Fruit fly (Drosophila melanogaster) whole organism, pupa: ENCODE measurements around the gene CG9338.
A peak's percentile ranks its signal among the peaks of the same experiment; 100 is the strongest.

Experiments used
- CG10348 ChIP-seq: fragments of 200-800 bp; sonication (Bioruptor generic); IDR thresholded peaks from 2 replicates; pipeline ENCODE4 v1.3.6; 2022; ENCODE audit warnings: missing biosample characterization, missing genetic modification characterization
- CG12605 ChIP-seq: fragments of 200-800 bp; sonication (Bioruptor generic); IDR thresholded peaks from 2 replicates; pipeline ENCODE4 v1.3.6; 2022; ENCODE audit warnings: missing biosample characterization, missing genetic modification characterization
- CG13204 ChIP-seq: fragments of 200-800 bp; sonication (Bioruptor generic); optimal IDR thresholded peaks from 2 replicates; lab custom pipeline; 2018; ENCODE audit warnings: missing biosample characterization, mild to moderate bottlenecking, missing genetic modification characterization, moderate library complexity
- CG14655 ChIP-seq: fragments of 200-800 bp; sonication (Bioruptor generic); optimal IDR thresholded peaks from 3 replicates; lab custom pipeline; 2017; ENCODE audit warnings: mild to moderate bottlenecking, missing biosample characterization, missing genetic modification reagents, missing genetic modification characterization
- CG15710 ChIP-seq: fragments of 200-800 bp; sonication (Bioruptor generic); optimal IDR thresholded peaks from 2 replicates; lab custom pipeline; 2018; ENCODE audit warnings: missing biosample characterization, mild to moderate bottlenecking, missing genetic modification characterization, moderate library complexity
- CG17806 ChIP-seq: fragments of 200-800 bp; sonication (Bioruptor generic); optimal IDR thresholded peaks from 2 replicates; lab custom pipeline; 2018; ENCODE audit warnings: missing biosample characterization, mild to moderate bottlenecking, missing genetic modification characterization, moderate library complexity
- CG32121 ChIP-seq: fragments of 200-800 bp; sonication (Bioruptor generic); IDR thresholded peaks from 2 replicates; pipeline ENCODE4 v1.3.6; 2022; ENCODE audit warnings: missing biosample characterization, missing genetic modification characterization
- CG34367 ChIP-seq: fragments of 200-800 bp; sonication (Bioruptor generic); optimal IDR thresholded peaks from 2 replicates; lab custom pipeline; 2018; ENCODE audit warnings: missing biosample characterization, mild to moderate bottlenecking, missing genetic modification characterization
- CG4496 ChIP-seq: fragments of 200-800 bp; sonication (Bioruptor generic); IDR thresholded peaks from 3 replicates; pipeline ENCODE4 v1.3.6; 2022; ENCODE audit warnings: missing biosample characterization, missing genetic modification characterization
- CG8159 ChIP-seq: fragments of 200-800 bp; sonication (Bioruptor generic); optimal IDR thresholded peaks from 3 replicates; lab custom pipeline; 2018; ENCODE audit warnings: missing biosample characterization, mild to moderate bottlenecking, missing genetic modification characterization, moderate library complexity
- CG8301 ChIP-seq: fragments of 200-800 bp; sonication (Bioruptor generic); optimal IDR thresholded peaks from 2 replicates; lab custom pipeline; 2018; ENCODE audit warnings: missing biosample characterization, mild to moderate bottlenecking, missing genetic modification characterization
- CG9948 ChIP-seq: fragments of 200-800 bp; sonication (Bioruptor generic); optimal IDR thresholded peaks from 2 replicates; lab custom pipeline; 2018; ENCODE audit warnings: missing biosample characterization, mild to moderate bottlenecking, missing genetic modification characterization, moderate library complexity
- D1 ChIP-seq: fragments of 200-800 bp; sonication (Bioruptor generic); optimal IDR thresholded peaks from 2 replicates; lab custom pipeline; 2018; ENCODE audit warnings: missing biosample characterization, mild to moderate bottlenecking, missing genetic modification characterization, moderate library complexity
- EcR ChIP-seq: fragments of 200-800 bp; sonication (Bioruptor generic); optimal IDR thresholded peaks from 3 replicates; lab custom pipeline; 2019; ENCODE audit warnings: missing biosample characterization, missing genetic modification characterization, mild to moderate bottlenecking, moderate library complexity, missing genetic modification reagents
- Ets98B ChIP-seq: fragments of 200-800 bp; sonication (Bioruptor generic); IDR thresholded peaks from 2 replicates; pipeline ENCODE4 v1.3.6; 2022; ENCODE audit warnings: missing biosample characterization, missing genetic modification characterization
- Pif1A ChIP-seq: fragments of 200-800 bp; sonication (Bioruptor generic); optimal IDR thresholded peaks from 3 replicates; lab custom pipeline; 2016; ENCODE audit warnings: missing biosample characterization, missing genetic modification characterization
- Pif1B ChIP-seq: fragments of 200-800 bp; sonication (Bioruptor generic); optimal IDR thresholded peaks from 3 replicates; lab custom pipeline; 2016; ENCODE audit warnings: missing biosample characterization, missing genetic modification characterization
- Snoo ChIP-seq: fragments of 200-800 bp; sonication (Bioruptor generic); optimal IDR thresholded peaks from 3 replicates; lab custom pipeline; 2017; ENCODE audit warnings: missing biosample characterization, mild to moderate bottlenecking, missing genetic modification characterization, inconsistent platforms
- fd96Ca ChIP-seq: fragments of 200-800 bp; sonication (Bioruptor generic); IDR thresholded peaks from 3 replicates; pipeline ENCODE4 v1.3.6; 2022; ENCODE audit warnings: missing biosample characterization, missing genetic modification characterization
- gl ChIP-seq: fragments of 200-800 bp; sonication (Bioruptor generic); optimal IDR thresholded peaks from 2 replicates; lab custom pipeline; 2018; ENCODE audit warnings: missing biosample characterization, mild to moderate bottlenecking, missing genetic modification characterization
- rn ChIP-seq: fragments of 200-800 bp; sonication (Bioruptor generic); IDR thresholded peaks from 2 replicates; pipeline ENCODE4 v1.3.6; 2022; ENCODE audit warnings: missing biosample characterization, missing genetic modification characterization

CG9338 gene

dm6 chr2L:20864764-20865265 lies at the start of gene CG9338:
TSS of gene CG9338 (plus strand) at chr2L:20865215.
- TF ChIP-seq Snoo (tag; lab: Kevin White, UChicago) (no peak), CG10348 (GFP tag; lab: Robert Waterston, UW) (0 out of 2 replicates have a peak, but pooled peaks have one; percentile 32), fd96Ca (GFP tag; lab: Robert Waterston, UW) (peak; percentile 92), CG15710 (tag; lab: Kevin White, UChicago) (no peak), Ets98B (GFP tag; lab: Robert Waterston, UW) (peak; percentile 91), CG14655 (GFP tag; lab: Kevin White, UChicago) (peak; percentile 75), rn (GFP tag; lab: Robert Waterston, UW) (peak; percentile 73; the same call in 1 of the 2 replicates), CG8301 (tag; lab: Kevin White, UChicago) (peak; percentile 77), EcR (GFP tag; lab: Kevin White, UChicago) (no peak), CG12605 (GFP tag; lab: Robert Waterston, UW) (no peak; the same call in 1 of the 2 replicates), D1 (tag; lab: Kevin White, UChicago) (peak; percentile 50), CG32121 (GFP tag; lab: Robert Waterston, UW) (peak; percentile 93), gl (tag; lab: Kevin White, UChicago) (no peak), CG13204 (GFP tag; lab: Kevin White, UChicago) (no peak), Pif1A (GFP tag; lab: Kevin White, UChicago) (peak; percentile 92), CG4496 (GFP tag; lab: Robert Waterston, UW) (peak; percentile 90), CG34367 (tag; lab: Kevin White, UChicago) (no peak), CG8159 (peak; percentile 85), Pif1B (peak; percentile 74), CG17806 (tag; lab: Kevin White, UChicago) (no peak), CG9948 (tag; lab: Kevin White, UChicago) (no peak)

- no peak for TF ChIP-seq gl (tag; lab: Kevin White, UChicago)
- no peak for TF ChIP-seq CG4496 (GFP tag; lab: Robert Waterston, UW)
- TF ChIP-seq CG17806 (tag; lab: Kevin White, UChicago), result no peak
- no peak for TF ChIP-seq CG12605 (GFP tag; lab: Robert Waterston, UW)
- no peak for TF ChIP-seq Ets98B (GFP tag; lab: Robert Waterston, UW)
- no peak for TF ChIP-seq EcR (GFP tag; lab: Kevin White, UChicago)
- TF ChIP-seq Pif1B, result no peak
- no peak for TF ChIP-seq CG10348 (GFP tag; lab: Robert Waterston, UW)
- no peak for TF ChIP-seq CG9948 (tag; lab: Kevin White, UChicago)
- TF ChIP-seq CG14655 (GFP tag; lab: Kevin White, UChicago), result no peak
- no peak for TF ChIP-seq CG32121 (GFP tag; lab: Robert Waterston, UW)
- TF ChIP-seq rn (GFP tag; lab: Robert Waterston, UW), result no peak
- no peak for TF ChIP-seq CG8301 (tag; lab: Kevin White, UChicago)
- no peak for TF ChIP-seq CG8159
- TF ChIP-seq CG13204 (GFP tag; lab: Kevin White, UChicago), result no peak
- TF ChIP-seq D1 (tag; lab: Kevin White, UChicago), result no peak
- no peak for TF ChIP-seq Snoo (tag; lab: Kevin White, UChicago)
- TF ChIP-seq fd96Ca (GFP tag; lab: Robert Waterston, UW), result no peak
- TF ChIP-seq CG15710 (tag; lab: Kevin White, UChicago), result no peak
Observed at dm6 chr2L:20816140-20816539, 48.9 kb upstream of the CG9338 start, which contains the start of gene CG33322. TSS of gene CG33322 (minus strand) at chr2L:20816240.

DNA sequence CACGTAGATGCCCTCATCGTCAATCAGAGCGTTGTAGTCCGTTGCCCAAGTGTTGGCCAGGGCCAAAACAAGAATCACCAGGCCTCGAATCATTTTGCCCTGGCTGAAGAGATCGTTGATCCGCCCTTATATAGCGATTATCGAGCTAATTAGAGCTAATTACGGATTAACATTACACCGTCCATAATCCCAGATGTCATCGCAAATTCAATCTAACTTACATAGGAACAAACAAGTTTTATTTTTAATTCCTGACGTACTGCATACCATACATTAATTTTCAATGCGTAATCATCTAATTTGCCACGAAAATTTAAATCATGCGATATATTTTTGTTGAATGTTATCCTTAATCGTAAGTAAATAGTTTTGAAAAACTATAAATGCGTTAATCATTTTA lies 47.8 kb upstream of the CG9338 start, which contains the start of gene CheB38b:
CheB38b (minus strand) TSS at position 101 of the 400 bp plus-strand sequence.
- TF ChIP-seq CG17806 (tag; lab: Kevin White, UChicago) (no peak), Pif1B (no peak), CG12605 (GFP tag; lab: Robert Waterston, UW) (no peak), CG13204 (GFP tag; lab: Kevin White, UChicago) (no peak), CG32121 (GFP tag; lab: Robert Waterston, UW) (no peak), fd96Ca (GFP tag; lab: Robert Waterston, UW) (no peak), Ets98B (GFP tag; lab: Robert Waterston, UW) (no peak), EcR (GFP tag; lab: Kevin White, UChicago) (no peak), CG15710 (tag; lab: Kevin White, UChicago) (no peak), Pif1A (GFP tag; lab: Kevin White, UChicago) (no peak), CG4496 (GFP tag; lab: Robert Waterston, UW) (no peak), CG9948 (tag; lab: Kevin White, UChicago) (no peak), Snoo (tag; lab: Kevin White, UChicago) (no peak), CG14655 (GFP tag; lab: Kevin White, UChicago) (no peak), CG10348 (GFP tag; lab: Robert Waterston, UW) (no peak), CG8159 (no peak)
- TF ChIP-seq, all 21 proteins: peak for 0

- no peak for TF ChIP-seq CG15710 (tag; lab: Kevin White, UChicago)
- no peak for TF ChIP-seq CG14655 (GFP tag; lab: Kevin White, UChicago)
- no peak for TF ChIP-seq CG9948 (tag; lab: Kevin White, UChicago)
- no peak for TF ChIP-seq gl (tag; lab: Kevin White, UChicago)
- TF ChIP-seq Pif1A (GFP tag; lab: Kevin White, UChicago), result no peak
- no peak for TF ChIP-seq EcR (GFP tag; lab: Kevin White, UChicago)
- no peak for TF ChIP-seq CG32121 (GFP tag; lab: Robert Waterston, UW)
- no peak for TF ChIP-seq Pif1B
- no peak for TF ChIP-seq Ets98B (GFP tag; lab: Robert Waterston, UW)
- no peak for TF ChIP-seq D1 (tag; lab: Kevin White, UChicago)
- TF ChIP-seq Snoo (tag; lab: Kevin White, UChicago), result no peak
- TF ChIP-seq fd96Ca (GFP tag; lab: Robert Waterston, UW), result no peak
- TF ChIP-seq CG8301 (tag; lab: Kevin White, UChicago), result no peak
- no peak for TF ChIP-seq CG13204 (GFP tag; lab: Kevin White, UChicago)
- TF ChIP-seq CG34367 (tag; lab: Kevin White, UChicago), result no peak
- no peak for TF ChIP-seq CG8159
- no peak for TF ChIP-seq CG10348 (GFP tag; lab: Robert Waterston, UW)
- no peak for TF ChIP-seq CG4496 (GFP tag; lab: Robert Waterston, UW)
- TF ChIP-seq rn (GFP tag; lab: Robert Waterston, UW), result no peak
Observed at dm6 chr2L:20818432-20818831, 46.6 kb upstream of the CG9338 start, which contains the start of gene CheB38a. TSS of gene CheB38a (minus strand) at chr2L:20818532.
